Fruit fly (Drosophila melanogaster) whole organism, embryonic: ENCODE results near the gene SerRS-m.

ENCODE experiments used
- CG17802 ChIP-seq: fragments of 200-800 bp; sonication (Bioruptor generic); optimal IDR thresholded peaks from 2 replicates; lab custom pipeline; 2018; ENCODE audit warnings: missing biosample characterization, mild to moderate bottlenecking, missing genetic modification characterization, moderate library complexity
- CG18599 ChIP-seq: fragments of 200-800 bp; sonication (Bioruptor generic); optimal IDR thresholded peaks from 3 replicates; lab custom pipeline; 2017; ENCODE audit warnings: missing biosample characterization, missing genetic modification characterization, mild to moderate bottlenecking, moderate library complexity, missing genetic modification reagents
- CG2129 ChIP-seq: fragments of 200-800 bp; sonication (Bioruptor generic); IDR thresholded peaks from 2 replicates; pipeline ENCODE4 v1.3.6; 2022; ENCODE audit warnings: missing biosample characterization, missing genetic modification characterization; ENCODE audit not compliant: partially characterized antibody
- CG8924 ChIP-seq: fragments of 200-800 bp; optimal IDR thresholded peaks from 3 replicates; lab custom pipeline; 2019; ENCODE audit warnings: missing biosample characterization, mild to moderate bottlenecking, missing genetic modification characterization, moderate library complexity
- Dad ChIP-seq: fragments of 200-800 bp; sonication (Bioruptor generic); optimal IDR thresholded peaks from 3 replicates; lab custom pipeline; 2016; ENCODE audit warnings: missing biosample characterization, missing genetic modification characterization
- chif ChIP-seq, 2 experiments: fragments of 200-800 bp; sonication (Bioruptor generic); optimal IDR thresholded peaks; 3 replicates each; lab custom pipeline; 2016; ENCODE audit warnings: missing biosample characterization in 2 of 2, missing genetic modification characterization in 2 of 2
- crol ChIP-seq: fragments of 200-800 bp; sonication (Bioruptor generic); IDR thresholded peaks from 2 replicates; pipeline ENCODE4 v1.3.6; 2022; ENCODE audit warnings: missing biosample characterization, missing genetic modification characterization
- fd64A ChIP-seq: fragments of 200-800 bp; sonication (Bioruptor generic); optimal IDR thresholded peaks from 3 replicates; lab custom pipeline; 2018; ENCODE audit warnings: missing biosample characterization, mild to moderate bottlenecking, missing genetic modification characterization
- mam ChIP-seq: fragments of 200-800 bp; sonication (Bioruptor generic); optimal IDR thresholded peaks from 3 replicates; lab custom pipeline; 2016; ENCODE audit warnings: missing biosample characterization, missing genetic modification characterization
- sob ChIP-seq: fragments of 200-800 bp; sonication (Bioruptor generic); IDR thresholded peaks from 2 replicates; pipeline ENCODE4 v1.3.6; 2022; ENCODE audit warnings: missing biosample characterization, missing genetic modification characterization
- sug ChIP-seq: fragments of 200-800 bp; optimal IDR thresholded peaks from 2 replicates; lab custom pipeline; 2019; ENCODE audit warnings: missing biosample characterization, mild to moderate bottlenecking, missing genetic modification characterization, moderate library complexity

dm6 chr3R:15339111-15339510, 1.4 kb upstream of the SerRS-m start:
- TF ChIP-seq sob (GFP tag; lab: Robert Waterston, UW) (no peak), CG17802 (no peak), CG8924 (tag; lab: Kevin White, UChicago) (no peak), mam (GFP tag; lab: Kevin White, UChicago) (no peak), chif (GFP tag; optimal IDR thresholded peaks at IDR 0.05; lab: Kevin White, UChicago) (no peak), crol (GFP tag; lab: Robert Waterston, UW) (no peak), CG18599 (GFP tag; lab: Kevin White, UChicago) (no peak), fd64A (no peak), sug (tag; lab: Kevin White, UChicago) (peak; percentile 84), Dad (GFP tag; lab: Kevin White, UChicago) (no peak), CG2129 (no peak)
